Fruit fly (Drosophila melanogaster): Measurements from ENCODE around the gene Ype.

Ype gene

DNA sequence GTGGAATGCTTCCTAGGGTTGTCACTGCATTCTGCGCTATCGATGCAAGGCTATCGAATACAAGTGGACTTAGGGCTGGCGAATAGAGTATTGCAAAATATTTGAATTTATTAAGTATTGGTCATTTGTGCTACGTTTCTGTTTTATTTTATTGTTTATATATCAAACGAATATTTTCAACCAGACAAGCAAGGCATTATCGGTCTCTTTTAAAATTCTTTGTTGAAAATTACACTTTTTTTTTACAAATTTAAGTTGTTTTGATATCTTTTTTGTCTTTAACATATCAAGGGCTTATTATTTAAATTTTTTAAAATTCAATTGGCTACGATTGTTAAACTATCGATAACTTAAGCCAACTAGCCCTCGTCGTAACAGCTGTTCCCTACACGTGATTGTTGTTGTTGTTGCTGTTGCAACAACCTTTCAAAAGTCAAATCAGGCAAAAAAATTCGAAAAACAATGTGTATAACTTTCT, at the start of gene Ype, which contains the start of gene CG1662 (continued):
- peak; percentile 67 for TF ChIP-seq CG1233 (GFP tag; optimal IDR thresholded peaks at IDR 0.05)
- peak; percentile 38; the same call in 1 of the 2 replicates for TF ChIP-seq CG31224 (GFP tag; IDR thresholded peaks at IDR 0.05)
- peak; percentile 39; the same call in 1 of the 2 replicates for TF ChIP-seq wdn (GFP tag; IDR thresholded peaks at IDR 0.05)
- TF ChIP-seq pan (optimal IDR thresholded peaks at IDR 0.05), result no peak
- peak in 1 of 2 experiments; percentile 66 for TF ChIP-seq pan (GFP tag; optimal IDR thresholded peaks at IDR 0.05 in 1 of 2, IDR thresholded peaks at IDR 0.05 in 1 of 2)
- TF ChIP-seq CG2678 (tag; optimal IDR thresholded peaks at IDR 0.05), result peak; percentile 83
- no peak for TF ChIP-seq Dfd (GFP tag; optimal IDR thresholded peaks at IDR 0.05)
- peak; percentile 82 for TF ChIP-seq CG13775 (GFP tag; optimal IDR thresholded peaks at IDR 0.05)
- peak; percentile 56 for TF ChIP-seq CG12299 (tag; optimal IDR thresholded peaks at IDR 0.05)
- TF ChIP-seq CG17361 (GFP tag; IDR thresholded peaks at IDR 0.05), result peak; percentile 88
- TF ChIP-seq Xbp1 (GFP tag; optimal IDR thresholded peaks at IDR 0.05), result peak; percentile 79
- TF ChIP-seq bab2 (GFP tag; optimal IDR thresholded peaks at IDR 0.05), result peak; percentile 67
- TF ChIP-seq Poxn (GFP tag; IDR thresholded peaks at IDR 0.05), result no peak
- no peak for TF ChIP-seq Adf1 (GFP tag; IDR thresholded peaks at IDR 0.05)
- peak; percentile 76 for TF ChIP-seq mam (GFP tag; optimal IDR thresholded peaks at IDR 0.05)
- TF ChIP-seq CG10321 (GFP tag; IDR thresholded peaks at IDR 0.05), result no peak
- peak; percentile 76 for TF ChIP-seq Nf-YC (tag; optimal IDR thresholded peaks at IDR 0.05)
- peak; percentile 42 for TF ChIP-seq NC2β (GFP tag; optimal IDR thresholded peaks at IDR 0.05)
- TF ChIP-seq cato (GFP tag; optimal IDR thresholded peaks at IDR 0.05; ENCODE audit: borderline replicate concordance), result peak; percentile 51
- TF ChIP-seq CG6175 (GFP tag; IDR thresholded peaks at IDR 0.05), result no peak
- TF ChIP-seq aop (GFP tag; IDR thresholded peaks at IDR 0.05), result no peak
- TF ChIP-seq CG4328 (GFP tag; optimal IDR thresholded peaks at IDR 0.05), result peak; percentile 67
- no peak for TF ChIP-seq Hey (tag; optimal IDR thresholded peaks at IDR 0.05)
- TF ChIP-seq Gsc (GFP tag; IDR thresholded peaks at IDR 0.05), result no peak
- TF ChIP-seq abd-A (tag; optimal IDR thresholded peaks at IDR 0.05), result peak; percentile 3
- peak; percentile 57 for TF ChIP-seq Camta (GFP tag; optimal IDR thresholded peaks at IDR 0.05)
- no peak for TF ChIP-seq hkb (optimal IDR thresholded peaks at IDR 0.05)
- TF ChIP-seq hkb (GFP tag; IDR thresholded peaks at IDR 0.05), result peak; percentile 59
- TF ChIP-seq CG9215 (GFP tag; IDR thresholded peaks at IDR 0.05), result peak; percentile 66
- 0 out of 3 replicates have a peak, but pooled peaks have one; percentile 28 for TF ChIP-seq CG7963 (GFP tag; IDR thresholded peaks at IDR 0.05; ENCODE audit: partially characterized antibody)
- peak; percentile 77 for TF ChIP-seq CG3281 (GFP tag; optimal IDR thresholded peaks at IDR 0.05)
- peak; percentile 76 for TF ChIP-seq zen (tag; optimal IDR thresholded peaks at IDR 0.05)
- peak; percentile 66; the same call in 2 of the 3 replicates for TF ChIP-seq CG14860 (GFP tag; IDR thresholded peaks at IDR 0.05; ENCODE audit: partially characterized antibody)
- TF ChIP-seq tap (tag; optimal IDR thresholded peaks at IDR 0.05), result peak; percentile 41
- peak; percentile 54; the same call in 1 of the 2 replicates for TF ChIP-seq E2f1 (GFP tag; IDR thresholded peaks at IDR 0.05)
- no peak for TF ChIP-seq p53 (GFP tag; optimal IDR thresholded peaks at IDR 0.05)
- peak; percentile 93 for TF ChIP-seq CG11560 (tag; IDR thresholded peaks at IDR 0.05)
- no peak; the same call in 1 of the 2 replicates for TF ChIP-seq CG11696 (GFP tag; IDR thresholded peaks at IDR 0.05)
- TF ChIP-seq dmrt11E (tag; optimal IDR thresholded peaks at IDR 0.05), result peak; percentile 71
- no peak for TF ChIP-seq CG32767 (GFP tag; IDR thresholded peaks at IDR 0.05)
- peak; percentile 42 for TF ChIP-seq ssp (GFP tag; IDR thresholded peaks at IDR 0.05)
- TF ChIP-seq CG3838 (GFP tag; optimal IDR thresholded peaks at IDR 0.05), result peak; percentile 22
- peak; percentile 67 for TF ChIP-seq CG15601 (tag; optimal IDR thresholded peaks at IDR 0.05)
- peak; percentile 39 for TF ChIP-seq Vsx1 (GFP tag; optimal IDR thresholded peaks at IDR 0.05)
- TF ChIP-seq jumu (GFP tag; optimal IDR thresholded peaks at IDR 0.05), result peak; percentile 67
- TF ChIP-seq dm (GFP tag; optimal IDR thresholded peaks at IDR 0.05), result peak; percentile 49
- TF ChIP-seq mirr (GFP tag; optimal IDR thresholded peaks at IDR 0.05), result peak; percentile 41
- TF ChIP-seq emc (GFP tag; optimal IDR thresholded peaks at IDR 0.05), result peak; percentile 28
- peak; percentile 57 for TF ChIP-seq Blimp-1 (GFP tag; optimal IDR thresholded peaks at IDR 0.05)
- TF ChIP-seq scrt (GFP tag; optimal IDR thresholded peaks at IDR 0.05), result peak; percentile 36
- TF ChIP-seq Sox100B (GFP tag; optimal IDR thresholded peaks at IDR 0.05), result peak; percentile 77
